Worm (Caenorhabditis elegans) whole organism, young adult: ENCODE data around the gene F02D8.1.

ENCODE experiments used
- B0035.1 ChIP-seq: sonication (generic microtip); optimal IDR thresholded peaks from 2 replicates; lab custom pipeline; 2016; ENCODE audit warnings: missing genetic modification characterization, mild to moderate bottlenecking, missing compliant biosample characterization, missing genotype, missing genetic modification reagents
- B0336.3 ChIP-seq: fragments of 200-800 bp; sonication (Bioruptor generic); IDR thresholded peaks from 2 replicates; pipeline ENCODE4 v1.3.6; 2022; ENCODE audit warnings: missing genetic modification characterization, missing compliant biosample characterization
- C06A6.2 ChIP-seq: fragments of 200-800 bp; sonication (Bioruptor generic); conservative IDR thresholded peaks from 2 replicates; pipeline ENCODE4 v1.3.6; 2022; ENCODE audit warnings: missing genetic modification characterization, missing compliant biosample characterization
- C17E4.6 ChIP-seq: fragments of 200-800 bp; sonication (Bioruptor generic); IDR thresholded peaks from 2 replicates; pipeline ENCODE4 v1.3.6; 2022; ENCODE audit warnings: missing genetic modification reagents, missing genetic modification characterization, missing compliant biosample characterization
- F10E7.11 ChIP-seq: sonication (generic microtip); optimal IDR thresholded peaks from 2 replicates; lab custom pipeline; 2017; ENCODE audit warnings: mild to moderate bottlenecking, missing genetic modification characterization, moderate library complexity, missing compliant biosample characterization
- F37B4.10 ChIP-seq: fragments of 200-800 bp; sonication (Bioruptor generic); IDR thresholded peaks from 2 replicates; pipeline ENCODE4 v1.3.6; 2022; ENCODE audit warnings: missing genetic modification characterization, missing compliant biosample characterization
- F39B2.1 ChIP-seq: fragments of 200-800 bp; sonication (Bioruptor generic); IDR thresholded peaks from 2 replicates; pipeline ENCODE4 v1.3.6; 2022; ENCODE audit warnings: missing genetic modification reagents, missing genetic modification characterization, missing compliant biosample characterization
- F52B5.7 ChIP-seq: sonication (generic microtip); optimal IDR thresholded peaks from 2 replicates; lab custom pipeline; 2016; ENCODE audit warnings: mild to moderate bottlenecking, missing genetic modification characterization, missing compliant biosample characterization
- F55B11.4 ChIP-seq: sonication (generic microtip); optimal IDR thresholded peaks from 2 replicates; lab custom pipeline; 2016; ENCODE audit warnings: missing compliant biosample characterization, missing genetic modification characterization, borderline replicate concordance; ENCODE audit not compliant: insufficient read depth
- F57A8.1 ChIP-seq: fragments of 200-800 bp; sonication (Bioruptor generic); optimal IDR thresholded peaks from 2 replicates; lab custom pipeline; 2018; ENCODE audit warnings: mild to moderate bottlenecking, missing genetic modification characterization, moderate library complexity, missing compliant biosample characterization
- K12H6.12 ChIP-seq: fragments of 200-800 bp; sonication (Bioruptor generic); optimal IDR thresholded peaks from 2 replicates; lab custom pipeline; 2018; ENCODE audit warnings: mild to moderate bottlenecking, missing genetic modification characterization, missing compliant biosample characterization
- T07F8.4 ChIP-seq: sonication (generic microtip); optimal IDR thresholded peaks from 2 replicates; lab custom pipeline; 2016; ENCODE audit warnings: mild to moderate bottlenecking, missing genetic modification characterization, moderate library complexity, missing compliant biosample characterization
- Y53F4B.3 ChIP-seq: fragments of 200-800 bp; sonication (Bioruptor generic); IDR thresholded peaks from 2 replicates; pipeline ENCODE4 v1.3.6; 2022; ENCODE audit warnings: missing genetic modification reagents, missing genetic modification characterization, missing compliant biosample characterization
- Y56A3A.18 ChIP-seq: fragments of 200-800 bp; sonication (Bioruptor generic); IDR thresholded peaks from 2 replicates; pipeline ENCODE4 v1.3.6; 2022; ENCODE audit warnings: missing genetic modification reagents, missing genetic modification characterization, missing compliant biosample characterization
- Y95B8A.8 ChIP-seq: fragments of 200-800 bp; sonication (Bioruptor generic); IDR thresholded peaks from 2 replicates; pipeline ENCODE4 v1.3.6; 2022; ENCODE audit warnings: missing genetic modification reagents, missing genetic modification characterization, missing compliant biosample characterization
- ZK185.1 ChIP-seq: sonication (generic microtip); optimal IDR thresholded peaks from 2 replicates; lab custom pipeline; 2016; ENCODE audit warnings: mild to moderate bottlenecking, missing genetic modification characterization, missing compliant biosample characterization; ENCODE audit not compliant: poor library complexity, severe bottlenecking
- ama-1 ChIP-seq, 3 experiments: fragments of 150-350 bp in 1 of 3; sonication (generic microtip) in 2 of 3; optimal IDR thresholded peaks; 2 replicates each; lab custom pipeline; 2014 to 2018; ENCODE audit warnings: missing biosample characterization in 2 of 3, missing genetic modification characterization in 2 of 3, missing genetic modification reagents in 2 of 3
- aptf-3 ChIP-seq: fragments of 200-800 bp; sonication (Bioruptor generic); IDR thresholded peaks from 2 replicates; pipeline ENCODE4 v1.3.6; 2022; ENCODE audit warnings: missing genetic modification characterization, missing compliant biosample characterization
- attf-5 ChIP-seq: fragments of 200-800 bp; sonication (Bioruptor generic); optimal IDR thresholded peaks from 2 replicates; lab custom pipeline; 2018; ENCODE audit warnings: mild to moderate bottlenecking, missing genetic modification characterization, missing compliant biosample characterization
- attf-6 ChIP-seq: fragments of 200-800 bp; sonication (Bioruptor generic); IDR thresholded peaks from 2 replicates; pipeline ENCODE4 v1.3.6; 2022; ENCODE audit warnings: missing genetic modification reagents, missing genetic modification characterization, missing compliant biosample characterization
- ceh-27 ChIP-seq: fragments of 200-800 bp; sonication (Bioruptor generic); optimal IDR thresholded peaks from 2 replicates; lab custom pipeline; 2018; ENCODE audit warnings: mild to moderate bottlenecking, missing genetic modification characterization, moderate library complexity, missing compliant biosample characterization
- ceh-79 ChIP-seq: sonication (generic microtip); optimal IDR thresholded peaks from 2 replicates; lab custom pipeline; 2017; ENCODE audit warnings: mild to moderate bottlenecking, missing genetic modification characterization, missing compliant biosample characterization
- dpl-1 ChIP-seq: fragments of 150-350 bp; optimal IDR thresholded peaks from 2 replicates; lab custom pipeline; 2014; ENCODE audit warnings: missing biosample characterization, missing genetic modification reagents, missing genetic modification characterization
- fkh-3 ChIP-seq: sonication (generic microtip); optimal IDR thresholded peaks from 2 replicates; lab custom pipeline; 2016; ENCODE audit warnings: mild to moderate bottlenecking, missing genetic modification characterization, missing compliant biosample characterization
- him-1 ChIP-seq: sonication (generic microtip); optimal IDR thresholded peaks from 2 replicates; lab custom pipeline; 2016; ENCODE audit warnings: missing genotype, missing genetic modification reagents, missing genetic modification characterization, missing compliant biosample characterization
- hlh-12 ChIP-seq: sonication (generic microtip); optimal IDR thresholded peaks from 2 replicates; lab custom pipeline; 2016; ENCODE audit warnings: missing genetic modification characterization, missing compliant biosample characterization
- hmg-20 ChIP-seq: fragments of 200-800 bp; sonication (Bioruptor generic); IDR thresholded peaks from 2 replicates; pipeline ENCODE4 v1.3.6; 2022; ENCODE audit warnings: missing genetic modification reagents, missing genetic modification characterization, missing compliant biosample characterization
- lin-35 ChIP-seq, 3 experiments: fragments of 150-350 bp in 2 of 3; sonication (generic microtip) in 1 of 3; optimal IDR thresholded peaks; 2 replicates each; lab custom pipeline; 2014 to 2018; ENCODE audit warnings: missing biosample characterization in 3 of 3, missing genetic modification characterization in 3 of 3, missing genetic modification reagents in 3 of 3
- lir-1 ChIP-seq: fragments of 200-800 bp; sonication (Bioruptor generic); conservative IDR thresholded peaks from 2 replicates; pipeline ENCODE4 v1.3.6; 2022; ENCODE audit warnings: missing genetic modification reagents, missing genetic modification characterization, missing compliant biosample characterization
- madf-3 ChIP-seq: fragments of 200-800 bp; sonication (Bioruptor generic); IDR thresholded peaks from 2 replicates; pipeline ENCODE4 v1.3.6; 2022; ENCODE audit warnings: missing genetic modification reagents, missing genetic modification characterization, missing compliant biosample characterization
- mes-4 ChIP-seq: sonication (generic microtip); optimal IDR thresholded peaks from 2 replicates; lab custom pipeline; 2016; ENCODE audit warnings: missing genotype, missing genetic modification characterization, missing compliant biosample characterization
- nfya-1 ChIP-seq: sonication (generic microtip); optimal IDR thresholded peaks from 2 replicates; lab custom pipeline; 2017; ENCODE audit warnings: antibody characterized with exemption, missing compliant biosample characterization, missing genetic modification characterization, borderline replicate concordance; ENCODE audit not compliant: insufficient read depth
- nfya-2 ChIP-seq: fragments of 200-800 bp; sonication (Bioruptor generic); IDR thresholded peaks from 2 replicates; pipeline ENCODE4 v1.3.6; 2022; ENCODE audit warnings: missing genetic modification reagents, missing genetic modification characterization, missing compliant biosample characterization
- nhr-120 ChIP-seq: fragments of 200-800 bp; sonication (Bioruptor generic); IDR thresholded peaks from 2 replicates; pipeline ENCODE4 v1.3.6; 2022; ENCODE audit warnings: missing genetic modification characterization, missing compliant biosample characterization
- nhr-179 ChIP-seq: sonication (generic microtip); optimal IDR thresholded peaks from 2 replicates; lab custom pipeline; 2016; ENCODE audit warnings: mild to moderate bottlenecking, missing genetic modification characterization, missing compliant biosample characterization
- nhr-27 ChIP-seq: fragments of 200-800 bp; sonication (Bioruptor generic); optimal IDR thresholded peaks from 2 replicates; lab custom pipeline; 2018; ENCODE audit warnings: mild to moderate bottlenecking, missing genetic modification characterization, moderate library complexity, missing compliant biosample characterization
- nhr-80 ChIP-seq: sonication (generic microtip); optimal IDR thresholded peaks from 2 replicates; lab custom pipeline; 2016; ENCODE audit warnings: missing genetic modification characterization, missing compliant biosample characterization
- rcor-1 ChIP-seq: fragments of 200-800 bp; sonication (Bioruptor generic); IDR thresholded peaks from 2 replicates; pipeline ENCODE4 v1.3.6; 2022; ENCODE audit warnings: missing genetic modification reagents, missing genetic modification characterization, missing compliant biosample characterization
- repo-1 ChIP-seq: sonication (generic microtip); optimal IDR thresholded peaks from 2 replicates; lab custom pipeline; 2017; ENCODE audit warnings: mild to moderate bottlenecking, missing genetic modification characterization, missing compliant biosample characterization
- snpc-3.4 ChIP-seq: sonication (generic microtip); optimal IDR thresholded peaks from 2 replicates; lab custom pipeline; 2017; ENCODE audit warnings: missing genetic modification characterization, mild to moderate bottlenecking, missing compliant biosample characterization, antibody characterized with exemption, moderate library complexity, missing genotype, missing genetic modification reagents
- snpc-4 ChIP-seq, 5 experiments: fragments of 150-350 bp in 1 of 5; sonication (generic microtip) in 4 of 5; optimal IDR thresholded peaks; 2 replicates each; lab custom pipeline; 2014 to 2018; ENCODE audit warnings: missing genetic modification characterization in 5 of 5, missing biosample characterization in 3 of 5, antibody characterized with exemption in 2 of 5, mild to moderate bottlenecking in 2 of 5, missing compliant biosample characterization in 2 of 5, missing genotype in 2 of 5, moderate library complexity in 2 of 5, missing genetic modification reagents in 1 of 5
- sptf-2 ChIP-seq: fragments of 200-800 bp; sonication (Bioruptor generic); optimal IDR thresholded peaks from 2 replicates; lab custom pipeline; 2018; ENCODE audit warnings: mild to moderate bottlenecking, missing genetic modification characterization, missing compliant biosample characterization
- tbx-9 ChIP-seq: sonication (generic microtip); optimal IDR thresholded peaks from 2 replicates; lab custom pipeline; 2016; ENCODE audit warnings: borderline replicate concordance, missing genetic modification characterization, inconsistent platforms, missing compliant biosample characterization
- tlf-1 ChIP-seq: fragments of 200-800 bp; sonication (Bioruptor generic); optimal IDR thresholded peaks from 2 replicates; lab custom pipeline; 2018; ENCODE audit warnings: mild to moderate bottlenecking, missing genetic modification characterization, missing compliant biosample characterization
- zim-3 ChIP-seq: sonication (generic microtip); optimal IDR thresholded peaks from 2 replicates; lab custom pipeline; 2017; ENCODE audit warnings: mild to moderate bottlenecking, missing genetic modification characterization, moderate library complexity, missing compliant biosample characterization
- ztf-18 ChIP-seq: sonication (generic microtip); optimal IDR thresholded peaks from 2 replicates; lab custom pipeline; 2016; ENCODE audit warnings: missing genotype, mild to moderate bottlenecking, missing genetic modification characterization, missing compliant biosample characterization
- ztf-25 ChIP-seq: fragments of 200-800 bp; sonication (Bioruptor generic); IDR thresholded peaks from 2 replicates; pipeline ENCODE4 v1.3.6; 2022; ENCODE audit warnings: missing genetic modification reagents, missing genetic modification characterization, missing compliant biosample characterization

The F02D8.1 gene

ce11 chrV:14999485-15000023 lies 21.1 kb upstream of the F02D8.1 start, which contains the start of gene T01C3.11 (continued):
- no peak for TF ChIP-seq snpc-4 (GFP tag; optimal IDR thresholded peaks at IDR 0.05; lab: Kevin White, UChicago)
- no peak for TF ChIP-seq snpc-4 (tag; optimal IDR thresholded peaks at IDR 0.05; lab: Kevin White, UChicago)
- no peak for TF ChIP-seq F37B4.10 (GFP tag; lab: Robert Waterston, UW)
- TF ChIP-seq C17E4.6 (GFP tag; lab: Robert Waterston, UW): no peak
- TF ChIP-seq attf-6 (GFP tag; lab: Robert Waterston, UW): peak; percentile 53; the same call in 1 of the 2 replicates
- TF ChIP-seq madf-3 (GFP tag; lab: Robert Waterston, UW): peak; percentile 82; the same call in 1 of the 2 replicates
- no peak for TF ChIP-seq tlf-1 (GFP tag; lab: Kevin White, UChicago)
- TF ChIP-seq B0336.3: no peak
- TF ChIP-seq Y95B8A.8 (GFP tag; lab: Robert Waterston, UW): no peak
- TF ChIP-seq F52B5.7 (tag; lab: Kevin White, UChicago): no peak
- TF ChIP-seq aptf-3 (GFP tag; lab: Robert Waterston, UW): no peak
- TF ChIP-seq attf-5 (GFP tag; lab: Kevin White, UChicago): no peak
- TF ChIP-seq F10E7.11 (tag; lab: Kevin White, UChicago): no peak
- TF ChIP-seq sptf-2: no peak
- no peak for TF ChIP-seq F39B2.1
- TF ChIP-seq hmg-20: no peak
- peak; percentile 50 for TF ChIP-seq snpc-3.4
- no peak for TF ChIP-seq lin-35 (GFP tag; optimal IDR thresholded peaks at IDR 0.05; lab: Kevin White, UChicago)
- no peak for TF ChIP-seq Y53F4B.3
- no peak for TF ChIP-seq Y56A3A.18
- TF ChIP-seq nhr-179 (tag; lab: Kevin White, UChicago): no peak
- no peak for TF ChIP-seq dpl-1
- no peak for TF ChIP-seq nhr-80 (tag; lab: Kevin White, UChicago)
- no peak for TF ChIP-seq zim-3 (tag; lab: Kevin White, UChicago)
- no peak for TF ChIP-seq him-1 (tag; lab: Kevin White, UChicago)
- TF ChIP-seq lir-1 (GFP tag; lab: Robert Waterston, UW): no peak
- TF ChIP-seq ztf-25 (GFP tag; lab: Robert Waterston, UW): no peak
- peak; percentile 16 for TF ChIP-seq mes-4 (tag; lab: Kevin White, UChicago)
- TF ChIP-seq ceh-79 (tag; lab: Kevin White, UChicago): no peak
- no peak for TF ChIP-seq tbx-9 (tag; lab: Kevin White, UChicago)
- no peak for TF ChIP-seq repo-1 (tag; lab: Kevin White, UChicago)
- no peak for TF ChIP-seq hlh-12 (tag; lab: Kevin White, UChicago)
- TF ChIP-seq ama-1 (optimal IDR thresholded peaks at IDR 0.05; lab: Kevin White, UChicago): no peak
- TF ChIP-seq ama-1 (GFP tag; optimal IDR thresholded peaks at IDR 0.05; lab: Kevin White, UChicago): no peak
- TF ChIP-seq F57A8.1 (GFP tag; lab: Kevin White, UChicago): no peak
- TF ChIP-seq ztf-18 (tag; lab: Kevin White, UChicago): no peak
- TF ChIP-seq K12H6.12 (tag; lab: Kevin White, UChicago): no peak
- no peak for TF ChIP-seq B0035.1 (tag; lab: Kevin White, UChicago)
- no peak for TF ChIP-seq C06A6.2 (GFP tag; lab: Robert Waterston, UW)
- no peak for TF ChIP-seq ceh-27
- no peak for TF ChIP-seq nhr-27 (tag; lab: Kevin White, UChicago)
- TF ChIP-seq F55B11.4 (tag; lab: Kevin White, UChicago): no peak
- TF ChIP-seq nfya-2 (GFP tag; lab: Robert Waterston, UW): no peak
- no peak for TF ChIP-seq fkh-3 (tag; lab: Kevin White, UChicago)
- no peak for TF ChIP-seq nfya-1 (tag; lab: Kevin White, UChicago)
- TF ChIP-seq rcor-1 (GFP tag; lab: Robert Waterston, UW): no peak
- TF ChIP-seq nhr-120 (GFP tag; lab: Robert Waterston, UW): no peak
- TF ChIP-seq ZK185.1 (tag; lab: Kevin White, UChicago): peak; percentile 7
- TF ChIP-seq T07F8.4 (tag; lab: Kevin White, UChicago): no peak
- TF ChIP-seq, all 124 proteins: peak for 17
